Worm (Caenorhabditis elegans): ENCODE data around the gene C03A3.1.

C03A3.1 gene

ce11 chrX:11281148-11281547, 24.0 kb downstream of the C03A3.1 start, which contains the start of gene F38B2.6:
Gene F38B2.6, minus strand, starts transcription at chrX:11281248.
- no peak for TF ChIP-seq lsy-27 (tag; optimal IDR thresholded peaks at IDR 0.05; ENCODE audit: borderline replicate concordance, insufficient read depth)

- TF ChIP-seq unc-62 (GFP tag; optimal IDR thresholded peaks at IDR 0.05): no peak
- no peak for TF ChIP-seq lin-26 (GFP tag; IDR thresholded peaks at IDR 0.05)
- no peak for TF ChIP-seq snpc-1.1 (tag; optimal IDR thresholded peaks at IDR 0.05; ENCODE audit: insufficient read depth)
- TF ChIP-seq madf-10 (tag; optimal IDR thresholded peaks at IDR 0.05): no peak
- no peak for TF ChIP-seq nfyb-1 (GFP tag; IDR thresholded peaks at IDR 0.05)
- no peak for TF ChIP-seq dox-1 (GFP tag; IDR thresholded peaks at IDR 0.05)
- TF ChIP-seq dpl-1 (GFP tag; optimal IDR thresholded peaks at IDR 0.05): no peak
- TF ChIP-seq T07F8.4 (tag; optimal IDR thresholded peaks at IDR 0.05): no peak
- TF ChIP-seq Y79H2A.3 (GFP tag; conservative IDR thresholded peaks at IDR 0.05): no peak
- TF ChIP-seq nhr-120 (GFP tag; IDR thresholded peaks at IDR 0.05): no peak
- no peak for TF ChIP-seq ztf-6 (GFP tag; IDR thresholded peaks at IDR 0.05)
- TF ChIP-seq unc-130 (GFP tag; optimal IDR thresholded peaks at IDR 0.05): no peak
- TF ChIP-seq ceh-40 (GFP tag; IDR thresholded peaks at IDR 0.05): no peak
- no peak for TF ChIP-seq F10E7.11 (tag; optimal IDR thresholded peaks at IDR 0.05)
- TF ChIP-seq ekl-4 (GFP tag; IDR thresholded peaks at IDR 0.05): no peak
- TF ChIP-seq cebp-2 (GFP tag; IDR thresholded peaks at IDR 0.05): no peak
- TF ChIP-seq attf-5 (GFP tag; optimal IDR thresholded peaks at IDR 0.05): no peak
- TF ChIP-seq madf-8 (GFP tag; conservative IDR thresholded peaks at IDR 0.05): no peak
- no peak for TF ChIP-seq him-1 (tag; optimal IDR thresholded peaks at IDR 0.05)
- TF ChIP-seq atf-7 (tag; optimal IDR thresholded peaks at IDR 0.05): no peak
These were observed 29.1 kb downstream of the C03A3.1 start, which contains the start of gene F38B2.3 for ce11 chrX:11286246-11286645. Gene F38B2.3, minus strand, starts transcription at chrX:11286346.

ce11 chrX:11287617-11288016, 30.5 kb downstream of the C03A3.1 start, which contains the start of gene F38B2.4:
Gene F38B2.4, minus strand, starts transcription at chrX:11287717.
- TF ChIP-seq cebp-1 (GFP tag; IDR thresholded peaks at IDR 0.05) (no peak), cebp-1 (tag; optimal IDR thresholded peaks at IDR 0.05) (no peak), F39B2.1 (GFP tag; IDR thresholded peaks at IDR 0.05) (no peak), lsl-1 (GFP tag; optimal IDR thresholded peaks at IDR 0.05) (no peak), K12H6.12 (tag; optimal IDR thresholded peaks at IDR 0.05) (no peak), tbp1 (GFP tag; optimal IDR thresholded peaks at IDR 0.05) (no peak), tbx-9 (tag; optimal IDR thresholded peaks at IDR 0.05; ENCODE audit: borderline replicate concordance) (no peak), mcd-1 (GFP tag; IDR thresholded peaks at IDR 0.05) (no peak), T26A5.8 (tag; optimal IDR thresholded peaks at IDR 0.05) (no peak), ceh-100 (GFP tag; IDR thresholded peaks at IDR 0.05) (no peak), hlh-26 (GFP tag; conservative IDR thresholded peaks at IDR 0.05) (no peak), dox-1 (GFP tag; IDR thresholded peaks at IDR 0.05) (no peak), let-607 (tag; optimal IDR thresholded peaks at IDR 0.05) (no peak), athp-1 (tag; optimal IDR thresholded peaks at IDR 0.05) (no peak)

ce11 chrX:11289925-11290324, 32.8 kb downstream of the C03A3.1 start:
- no peak for TF ChIP-seq F33H1.4 (GFP tag; IDR thresholded peaks at IDR 0.05)
- TF ChIP-seq B0019.2 (GFP tag; conservative IDR thresholded peaks at IDR 0.05): no peak
- TF ChIP-seq K11D2.4 (GFP tag; IDR thresholded peaks at IDR 0.05): no peak
- TF ChIP-seq lsl-1 (GFP tag; optimal IDR thresholded peaks at IDR 0.05): no peak
- no peak for TF ChIP-seq tlf-1 (GFP tag; optimal IDR thresholded peaks at IDR 0.05)
- TF ChIP-seq mcd-1 (GFP tag; IDR thresholded peaks at IDR 0.05): no peak
- TF ChIP-seq B0336.3 (GFP tag; IDR thresholded peaks at IDR 0.05): no peak
- TF ChIP-seq K12H6.12 (tag; optimal IDR thresholded peaks at IDR 0.05): no peak
- no peak for TF ChIP-seq cebp-2 (GFP tag; IDR thresholded peaks at IDR 0.05)
- no peak for TF ChIP-seq hmg-1.2 (GFP tag; IDR thresholded peaks at IDR 0.05)
- no peak for TF ChIP-seq nhr-120 (GFP tag; IDR thresholded peaks at IDR 0.05)
- TF ChIP-seq nfyb-1 (GFP tag; IDR thresholded peaks at IDR 0.05): no peak
- TF ChIP-seq fkh-3 (tag; optimal IDR thresholded peaks at IDR 0.05): no peak
- TF ChIP-seq let-526 (GFP tag; IDR thresholded peaks at IDR 0.05): no peak
- TF ChIP-seq ceh-58 (GFP tag; IDR thresholded peaks at IDR 0.05): no peak
- TF ChIP-seq nhr-80 (tag; optimal IDR thresholded peaks at IDR 0.05): no peak
- no peak for TF ChIP-seq egl-44 (GFP tag; IDR thresholded peaks at IDR 0.05)
- TF ChIP-seq Y56A3A.18 (GFP tag; IDR thresholded peaks at IDR 0.05): no peak
- TF ChIP-seq lsy-27 (tag; optimal IDR thresholded peaks at IDR 0.05; ENCODE audit: borderline replicate concordance, insufficient read depth): no peak

Measured in whole organism, young adult.